Fruit fly (Drosophila melanogaster) whole organism, adult: ENCODE data around the gene CG13901.

Source experiments
- CG11617 ChIP-seq: fragments of 200-800 bp; sonication (Bioruptor generic); optimal IDR thresholded peaks from 2 replicates; lab custom pipeline; 2017; ENCODE audit warnings: mild to moderate bottlenecking, missing biosample characterization, missing genetic modification reagents, missing genetic modification characterization
- CG12768 ChIP-seq: fragments of 200-800 bp; sonication (Bioruptor generic); optimal IDR thresholded peaks from 2 replicates; lab custom pipeline; 2017; ENCODE audit warnings: missing biosample characterization, missing genetic modification characterization, mild to moderate bottlenecking, moderate library complexity, missing genetic modification reagents
- CG14711 ChIP-seq: fragments of 200-800 bp; sonication (Bioruptor generic); optimal IDR thresholded peaks from 2 replicates; lab custom pipeline; 2018; ENCODE audit warnings: missing biosample characterization, mild to moderate bottlenecking, missing genetic modification characterization, moderate library complexity
- CG1620 ChIP-seq: fragments of 200-800 bp; sonication (Bioruptor generic); optimal IDR thresholded peaks from 2 replicates; lab custom pipeline; 2016; ENCODE audit warnings: missing biosample characterization, missing genetic modification characterization
- CG33017 ChIP-seq: fragments of 200-800 bp; sonication (Bioruptor generic); optimal IDR thresholded peaks from 2 replicates; lab custom pipeline; 2018; ENCODE audit warnings: missing biosample characterization, mild to moderate bottlenecking, missing genetic modification characterization, moderate library complexity
- CG5204 ChIP-seq: fragments of 200-800 bp; sonication (Bioruptor generic); optimal IDR thresholded peaks from 2 replicates; lab custom pipeline; 2016; ENCODE audit warnings: missing biosample characterization, missing genetic modification characterization
- CG7045 ChIP-seq: fragments of 200-800 bp; sonication (Bioruptor generic); optimal IDR thresholded peaks from 2 replicates; lab custom pipeline; 2017; ENCODE audit warnings: missing biosample characterization, mild to moderate bottlenecking, missing genetic modification characterization
- CG7101 ChIP-seq: fragments of 200-800 bp; sonication (Bioruptor generic); optimal IDR thresholded peaks from 2 replicates; lab custom pipeline; 2018; ENCODE audit warnings: missing biosample characterization, mild to moderate bottlenecking, missing genetic modification characterization, moderate library complexity
- Clk ChIP-seq: fragments of 200-800 bp; sonication (Bioruptor generic); optimal IDR thresholded peaks from 2 replicates; lab custom pipeline; 2017; ENCODE audit warnings: missing biosample characterization, missing genetic modification characterization
- Crg-1 ChIP-seq: fragments of 200-800 bp; sonication (Bioruptor generic); optimal IDR thresholded peaks from 2 replicates; lab custom pipeline; 2016; ENCODE audit warnings: missing biosample characterization, missing genetic modification characterization
- Hr96 ChIP-seq: fragments of 200-800 bp; sonication (Bioruptor generic); optimal IDR thresholded peaks from 2 replicates; lab custom pipeline; 2016; ENCODE audit warnings: missing biosample characterization, missing genetic modification characterization
- Mnt ChIP-seq: fragments of 200-800 bp; sonication (Bioruptor generic); optimal IDR thresholded peaks from 2 replicates; lab custom pipeline; 2016; ENCODE audit warnings: missing biosample characterization, mild to moderate bottlenecking, missing genetic modification characterization
- bab1 ChIP-seq: fragments of 200-800 bp; sonication (Bioruptor generic); optimal IDR thresholded peaks from 3 replicates; lab custom pipeline; 2019; ENCODE audit warnings: missing biosample characterization, mild to moderate bottlenecking, missing genetic modification characterization, moderate library complexity
- cic ChIP-seq: fragments of 200-800 bp; sonication (Bioruptor generic); optimal IDR thresholded peaks from 2 replicates; lab custom pipeline; 2017; ENCODE audit warnings: missing biosample characterization, mild to moderate bottlenecking, missing genetic modification characterization, moderate library complexity
- cnc ChIP-seq, 2 experiments: fragments of >200 bp; optimal IDR thresholded peaks; 2 replicates each; lab custom pipeline; 2017
- kay ChIP-seq: fragments of 200-800 bp; sonication (Bioruptor generic); peaks from one replicate; lab custom pipeline; 2016; ENCODE audit warnings: missing biosample characterization, missing genetic modification characterization, borderline replicate concordance
- ovo ChIP-seq: fragments of 200-800 bp; sonication (Bioruptor generic); optimal IDR thresholded peaks from 2 replicates; lab custom pipeline; 2016; ENCODE audit warnings: missing biosample characterization, missing genetic modification characterization
- pad ChIP-seq: fragments of 200-800 bp; sonication (Bioruptor generic); optimal IDR thresholded peaks from 3 replicates; lab custom pipeline; 2017; ENCODE audit warnings: missing biosample characterization, missing genetic modification characterization, mild to moderate bottlenecking, moderate library complexity, missing genetic modification reagents
- tj ChIP-seq: fragments of 200-800 bp; sonication (Bioruptor generic); optimal IDR thresholded peaks from 3 replicates; lab custom pipeline; 2017; ENCODE audit warnings: missing biosample characterization, mild to moderate bottlenecking, missing genetic modification characterization, moderate library complexity
- toe ChIP-seq: fragments of 200-800 bp; sonication (Bioruptor generic); optimal IDR thresholded peaks from 2 replicates; lab custom pipeline; 2016; ENCODE audit warnings: missing biosample characterization, missing genetic modification characterization

CG13901 gene

DNA sequence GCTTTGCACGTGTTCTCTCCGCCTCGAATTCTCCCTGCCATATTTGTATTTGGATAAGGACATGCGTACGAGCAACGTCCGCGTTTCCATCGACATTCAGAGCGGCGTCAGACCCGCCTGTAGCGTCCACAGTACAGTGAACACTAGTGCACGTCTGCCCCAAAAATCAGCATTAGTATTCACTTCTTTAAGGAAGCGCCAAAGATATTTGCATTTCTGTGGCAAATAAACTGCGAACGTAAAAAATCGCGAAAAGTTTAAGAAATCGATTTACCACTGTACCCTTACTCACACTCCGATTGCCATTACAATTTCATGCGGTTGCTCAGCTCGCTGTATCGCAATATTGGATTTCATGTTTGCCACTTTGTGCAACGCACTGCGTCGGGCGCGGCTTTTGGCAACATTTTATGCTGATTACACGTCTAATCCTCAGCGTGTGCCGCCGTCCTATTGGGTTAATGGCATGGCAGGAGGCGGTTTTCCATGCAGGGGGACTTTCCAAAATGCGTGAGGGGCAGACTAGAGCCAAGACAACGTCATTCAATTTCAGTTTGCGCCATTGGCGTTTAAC lies 34.8 kb downstream of the CG13901 start:
- TF ChIP-seq CG7101 (tag; lab: Kevin White, UChicago) (peak; percentile 45), cic (no peak), Hr96 (GFP tag; lab: Kevin White, UChicago) (peak; percentile 28), CG7045 (GFP tag; lab: Kevin White, UChicago) (peak; percentile 56), Mnt (GFP tag; lab: Kevin White, UChicago) (no peak), Clk (GFP tag; lab: Kevin White, UChicago) (no peak), cnc (optimal IDR thresholded peaks at IDR 0.05; lab: Kevin White, UChicago) (no peak), CG1620 (no peak), CG5204 (peak; percentile 9), toe (GFP tag; lab: Kevin White, UChicago) (no peak), Crg-1 (GFP tag; lab: Kevin White, UChicago) (no peak), CG14711 (tag; lab: Kevin White, UChicago) (peak; percentile 27), CG33017 (tag; lab: Kevin White, UChicago) (no peak), bab1 (peak; percentile 59)

DNA sequence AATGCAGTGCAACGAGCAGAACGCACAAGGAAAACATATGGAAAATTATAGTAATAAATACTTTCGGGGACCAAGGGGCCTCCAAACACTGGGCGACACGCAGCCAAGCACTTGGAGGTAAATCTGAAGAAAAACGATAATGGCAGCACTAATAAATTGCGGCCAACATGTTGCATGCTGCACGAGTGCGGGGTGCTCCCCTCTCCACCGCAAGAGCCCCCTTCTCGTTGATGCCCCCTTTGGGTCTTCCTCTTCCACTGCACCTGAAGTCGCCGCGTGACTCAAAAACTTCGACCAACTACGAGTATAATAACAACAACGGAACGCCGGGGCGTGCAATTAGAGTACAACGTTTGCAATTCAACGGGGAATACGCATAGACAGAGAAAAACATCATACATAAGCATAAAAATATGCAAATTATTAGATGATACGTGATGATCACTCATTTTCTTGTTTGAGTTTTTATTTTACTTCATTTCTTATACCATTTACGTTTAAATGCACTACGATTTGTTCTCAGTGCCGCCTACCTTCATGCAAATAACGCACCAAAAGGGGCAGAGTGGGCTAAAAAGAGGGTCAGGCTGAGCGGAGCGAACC lies 35.7 kb downstream of the CG13901 start:
- TF ChIP-seq kay (GFP tag; lab: Kevin White, UChicago) (no peak), Mnt (GFP tag; lab: Kevin White, UChicago) (no peak), Crg-1 (GFP tag; lab: Kevin White, UChicago) (no peak), toe (GFP tag; lab: Kevin White, UChicago) (no peak), CG7045 (GFP tag; lab: Kevin White, UChicago) (no peak), CG11617 (GFP tag; lab: Kevin White, UChicago) (no peak), CG33017 (tag; lab: Kevin White, UChicago) (no peak), cnc (optimal IDR thresholded peaks at IDR 0.05; lab: Kevin White, UChicago) (no peak), cic (no peak), bab1 (no peak), CG14711 (tag; lab: Kevin White, UChicago) (no peak), Clk (GFP tag; lab: Kevin White, UChicago) (no peak), ovo (GFP tag; lab: Kevin White, UChicago) (no peak), CG12768 (GFP tag; lab: Kevin White, UChicago) (no peak), Hr96 (GFP tag; lab: Kevin White, UChicago) (no peak)

DNA sequence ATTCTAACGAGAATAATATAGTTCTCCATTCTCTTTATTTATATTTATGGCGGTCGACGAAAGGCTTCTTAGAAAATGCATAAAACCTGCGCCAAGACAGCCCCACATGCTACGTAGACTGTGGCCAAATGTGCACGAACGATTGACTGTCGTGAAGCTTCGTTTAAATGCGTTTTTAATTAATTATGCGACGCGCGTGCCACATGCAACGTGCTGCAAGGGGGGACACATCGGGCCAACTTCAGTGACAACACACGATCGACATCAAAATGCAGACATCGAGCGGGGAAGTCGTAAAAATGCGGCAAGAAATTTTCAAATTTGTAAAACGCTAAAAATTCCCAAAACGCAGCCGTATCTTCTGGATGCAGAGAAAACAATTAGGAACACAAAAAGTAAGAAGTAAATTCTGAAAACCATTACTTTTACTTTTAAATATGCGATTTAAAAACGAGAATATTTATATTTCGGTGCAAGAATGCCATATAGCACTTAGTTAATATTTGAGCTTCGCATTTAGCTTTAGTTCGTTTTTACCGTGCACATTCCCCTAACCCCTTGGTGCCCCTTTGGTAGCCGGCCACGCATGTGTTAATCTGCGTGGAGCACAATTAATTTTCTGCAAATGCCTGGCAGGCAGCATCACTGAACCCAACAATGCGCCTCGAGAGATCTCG lies 37.6 kb downstream of the CG13901 start:
- TF ChIP-seq ovo (GFP tag; lab: Kevin White, UChicago) (no peak), CG1620 (no peak), CG33017 (tag; lab: Kevin White, UChicago) (no peak), CG14711 (tag; lab: Kevin White, UChicago) (no peak), Clk (GFP tag; lab: Kevin White, UChicago) (no peak), CG11617 (GFP tag; lab: Kevin White, UChicago) (no peak), pad (GFP tag; lab: Kevin White, UChicago) (no peak), CG5204 (no peak), Hr96 (GFP tag; lab: Kevin White, UChicago) (no peak), toe (GFP tag; lab: Kevin White, UChicago) (no peak), CG12768 (GFP tag; lab: Kevin White, UChicago) (no peak), tj (GFP tag; lab: Kevin White, UChicago) (no peak), CG7045 (GFP tag; lab: Kevin White, UChicago) (no peak), cnc (optimal IDR thresholded peaks at IDR 0.05; lab: Kevin White, UChicago) (no peak), CG7101 (tag; lab: Kevin White, UChicago) (no peak), cic (no peak), Mnt (GFP tag; lab: Kevin White, UChicago) (no peak), Crg-1 (GFP tag; lab: Kevin White, UChicago) (no peak)

DNA sequence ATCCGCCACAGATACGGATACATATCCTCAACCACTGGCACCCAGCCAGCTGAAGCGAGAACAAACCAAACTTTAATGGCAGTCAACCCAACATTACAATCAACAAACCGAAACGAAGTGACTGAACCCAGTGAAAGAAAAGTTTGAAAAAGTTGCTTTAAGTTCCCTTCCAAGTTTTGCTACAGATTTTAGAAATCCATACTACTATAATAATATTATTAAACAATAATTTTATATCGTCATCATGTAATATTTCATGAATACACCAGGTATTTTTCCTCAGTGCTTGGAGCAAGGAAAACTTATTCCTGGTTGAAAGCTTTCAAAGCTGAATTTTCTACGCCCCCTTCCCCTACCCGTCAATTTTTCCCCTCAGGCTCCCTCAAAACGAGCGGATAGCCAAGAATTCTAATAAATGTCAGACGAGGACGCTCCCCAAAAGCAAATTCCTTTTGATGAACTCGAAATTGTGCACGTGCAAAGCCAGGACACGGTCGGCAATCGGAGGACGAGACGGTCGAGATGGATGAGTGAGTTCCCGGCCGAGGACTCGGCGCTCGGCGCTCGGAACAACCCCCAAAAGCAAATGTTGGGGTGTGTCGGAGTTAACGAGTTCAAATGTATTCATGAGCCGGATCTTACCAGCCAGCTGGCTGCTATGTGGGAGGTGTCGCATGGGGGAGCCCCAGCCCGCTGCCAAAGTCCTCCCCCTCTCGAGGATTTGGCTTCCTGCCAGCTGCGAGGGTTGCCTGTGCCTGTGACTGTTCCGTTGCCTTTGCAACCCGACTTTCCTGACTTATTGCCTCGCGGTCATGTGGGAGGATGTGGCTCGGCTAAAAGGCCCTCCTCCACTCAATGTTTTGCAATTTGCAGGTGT lies 40.5 kb downstream of the CG13901 start:
- TF ChIP-seq Clk (GFP tag; lab: Kevin White, UChicago) = no peak
- TF ChIP-seq CG11617 (GFP tag; lab: Kevin White, UChicago) = no peak
- no peak for TF ChIP-seq CG14711 (tag; lab: Kevin White, UChicago)
- no peak for TF ChIP-seq Mnt (GFP tag; lab: Kevin White, UChicago)
- TF ChIP-seq cic = no peak
- no peak for TF ChIP-seq kay (GFP tag; lab: Kevin White, UChicago)
- no peak for TF ChIP-seq ovo (GFP tag; lab: Kevin White, UChicago)
- TF ChIP-seq CG12768 (GFP tag; lab: Kevin White, UChicago) = no peak
- no peak for TF ChIP-seq tj (GFP tag; lab: Kevin White, UChicago)
- no peak for TF ChIP-seq CG1620
- TF ChIP-seq toe (GFP tag; lab: Kevin White, UChicago) = no peak
- no peak for TF ChIP-seq bab1
- no peak for TF ChIP-seq cnc (optimal IDR thresholded peaks at IDR 0.05; lab: Kevin White, UChicago)
- TF ChIP-seq CG7101 (tag; lab: Kevin White, UChicago) = no peak
- TF ChIP-seq pad (GFP tag; lab: Kevin White, UChicago) = no peak
- TF ChIP-seq Crg-1 (GFP tag; lab: Kevin White, UChicago) = no peak
- TF ChIP-seq CG33017 (tag; lab: Kevin White, UChicago) = no peak
